Fruit fly (Drosophila melanogaster) whole organism, adult: ENCODE data around the gene CG31898.

Source experiments
- CG11617 ChIP-seq: fragments of 200-800 bp; sonication (Bioruptor generic); optimal IDR thresholded peaks from 2 replicates; lab custom pipeline; 2017; ENCODE audit warnings: mild to moderate bottlenecking, missing biosample characterization, missing genetic modification reagents, missing genetic modification characterization
- CG12768 ChIP-seq: fragments of 200-800 bp; sonication (Bioruptor generic); optimal IDR thresholded peaks from 2 replicates; lab custom pipeline; 2017; ENCODE audit warnings: missing biosample characterization, missing genetic modification characterization, mild to moderate bottlenecking, moderate library complexity, missing genetic modification reagents
- CG14711 ChIP-seq: fragments of 200-800 bp; sonication (Bioruptor generic); optimal IDR thresholded peaks from 2 replicates; lab custom pipeline; 2018; ENCODE audit warnings: missing biosample characterization, mild to moderate bottlenecking, missing genetic modification characterization, moderate library complexity
- CG1620 ChIP-seq: fragments of 200-800 bp; sonication (Bioruptor generic); optimal IDR thresholded peaks from 2 replicates; lab custom pipeline; 2016; ENCODE audit warnings: missing biosample characterization, missing genetic modification characterization
- CG33017 ChIP-seq: fragments of 200-800 bp; sonication (Bioruptor generic); optimal IDR thresholded peaks from 2 replicates; lab custom pipeline; 2018; ENCODE audit warnings: missing biosample characterization, mild to moderate bottlenecking, missing genetic modification characterization, moderate library complexity
- CG5204 ChIP-seq: fragments of 200-800 bp; sonication (Bioruptor generic); optimal IDR thresholded peaks from 2 replicates; lab custom pipeline; 2016; ENCODE audit warnings: missing biosample characterization, missing genetic modification characterization
- CG7045 ChIP-seq: fragments of 200-800 bp; sonication (Bioruptor generic); optimal IDR thresholded peaks from 2 replicates; lab custom pipeline; 2017; ENCODE audit warnings: missing biosample characterization, mild to moderate bottlenecking, missing genetic modification characterization
- CG7101 ChIP-seq: fragments of 200-800 bp; sonication (Bioruptor generic); optimal IDR thresholded peaks from 2 replicates; lab custom pipeline; 2018; ENCODE audit warnings: missing biosample characterization, mild to moderate bottlenecking, missing genetic modification characterization, moderate library complexity
- Clk ChIP-seq: fragments of 200-800 bp; sonication (Bioruptor generic); optimal IDR thresholded peaks from 2 replicates; lab custom pipeline; 2017; ENCODE audit warnings: missing biosample characterization, missing genetic modification characterization
- Crg-1 ChIP-seq: fragments of 200-800 bp; sonication (Bioruptor generic); optimal IDR thresholded peaks from 2 replicates; lab custom pipeline; 2016; ENCODE audit warnings: missing biosample characterization, missing genetic modification characterization
- Hr96 ChIP-seq: fragments of 200-800 bp; sonication (Bioruptor generic); optimal IDR thresholded peaks from 2 replicates; lab custom pipeline; 2016; ENCODE audit warnings: missing biosample characterization, missing genetic modification characterization
- Mnt ChIP-seq: fragments of 200-800 bp; sonication (Bioruptor generic); optimal IDR thresholded peaks from 2 replicates; lab custom pipeline; 2016; ENCODE audit warnings: missing biosample characterization, mild to moderate bottlenecking, missing genetic modification characterization
- bab1 ChIP-seq: fragments of 200-800 bp; sonication (Bioruptor generic); optimal IDR thresholded peaks from 3 replicates; lab custom pipeline; 2019; ENCODE audit warnings: missing biosample characterization, mild to moderate bottlenecking, missing genetic modification characterization, moderate library complexity
- cic ChIP-seq: fragments of 200-800 bp; sonication (Bioruptor generic); optimal IDR thresholded peaks from 2 replicates; lab custom pipeline; 2017; ENCODE audit warnings: missing biosample characterization, mild to moderate bottlenecking, missing genetic modification characterization, moderate library complexity
- cnc ChIP-seq, 2 experiments: fragments of >200 bp; optimal IDR thresholded peaks; 2 replicates each; lab custom pipeline; 2017
- kay ChIP-seq: fragments of 200-800 bp; sonication (Bioruptor generic); peaks from one replicate; lab custom pipeline; 2016; ENCODE audit warnings: missing biosample characterization, missing genetic modification characterization, borderline replicate concordance
- ovo ChIP-seq: fragments of 200-800 bp; sonication (Bioruptor generic); optimal IDR thresholded peaks from 2 replicates; lab custom pipeline; 2016; ENCODE audit warnings: missing biosample characterization, missing genetic modification characterization
- pad ChIP-seq: fragments of 200-800 bp; sonication (Bioruptor generic); optimal IDR thresholded peaks from 3 replicates; lab custom pipeline; 2017; ENCODE audit warnings: missing biosample characterization, missing genetic modification characterization, mild to moderate bottlenecking, moderate library complexity, missing genetic modification reagents
- tj ChIP-seq: fragments of 200-800 bp; sonication (Bioruptor generic); optimal IDR thresholded peaks from 3 replicates; lab custom pipeline; 2017; ENCODE audit warnings: missing biosample characterization, mild to moderate bottlenecking, missing genetic modification characterization, moderate library complexity
- toe ChIP-seq: fragments of 200-800 bp; sonication (Bioruptor generic); optimal IDR thresholded peaks from 2 replicates; lab custom pipeline; 2016; ENCODE audit warnings: missing biosample characterization, missing genetic modification characterization

Gene CG31898

dm6 chr2L:8399863-8400598, at the start of gene CG31898:
TSS of gene CG31898 (plus strand) at chr2L:8400421.
- TF ChIP-seq bab1 (GFP tag; lab: Kevin White, UChicago) (peak; percentile 26), CG33017 (tag; lab: Kevin White, UChicago) (no peak), tj (GFP tag; lab: Kevin White, UChicago) (no peak), cic (GFP tag; lab: Kevin White, UChicago) (peak; percentile 79), ovo (GFP tag; lab: Kevin White, UChicago) (no peak), CG11617 (GFP tag; lab: Kevin White, UChicago) (no peak), pad (GFP tag; lab: Kevin White, UChicago) (no peak)

dm6 chr2L:8350560-8351171, 49.6 kb upstream of the CG31898 start:
- no peak for TF ChIP-seq CG7045 (GFP tag; lab: Kevin White, UChicago)
- peak; percentile 56 for TF ChIP-seq kay (GFP tag; lab: Kevin White, UChicago)
- no peak for TF ChIP-seq cic (GFP tag; lab: Kevin White, UChicago)
- TF ChIP-seq CG1620 (GFP tag; lab: Kevin White, UChicago), result no peak

dm6 chr2L:8351333-8351732, 48.9 kb upstream of the CG31898 start:
- no peak for TF ChIP-seq Mnt (GFP tag; lab: Kevin White, UChicago)
- no peak for TF ChIP-seq Clk (GFP tag; lab: Kevin White, UChicago)
- no peak for TF ChIP-seq bab1 (GFP tag; lab: Kevin White, UChicago)
- TF ChIP-seq Crg-1 (GFP tag; lab: Kevin White, UChicago), result no peak
- no peak for TF ChIP-seq CG7045 (GFP tag; lab: Kevin White, UChicago)
- TF ChIP-seq cic (GFP tag; lab: Kevin White, UChicago), result no peak
- TF ChIP-seq CG14711 (tag; lab: Kevin White, UChicago), result no peak
- TF ChIP-seq pad (GFP tag; lab: Kevin White, UChicago), result no peak
- TF ChIP-seq CG1620 (GFP tag; lab: Kevin White, UChicago), result no peak
- TF ChIP-seq CG12768, result no peak
- TF ChIP-seq ovo (GFP tag; lab: Kevin White, UChicago), result no peak
- TF ChIP-seq CG5204 (GFP tag; lab: Kevin White, UChicago), result no peak

- TF ChIP-seq CG14711 (tag; lab: Kevin White, UChicago), result no peak
- peak; percentile 65 for TF ChIP-seq kay (GFP tag; lab: Kevin White, UChicago)
Measured at dm6 chr2L:8351864-8352263, 48.4 kb upstream of the CG31898 start, which contains the start of gene Mur29B. TSS of gene Mur29B (plus strand) at chr2L:8352187.

- TF ChIP-seq cnc (optimal IDR thresholded peaks at IDR 0.05; lab: Kevin White, UChicago), result no peak
- no peak for TF ChIP-seq ovo (GFP tag; lab: Kevin White, UChicago)
- no peak for TF ChIP-seq bab1 (GFP tag; lab: Kevin White, UChicago)
- no peak for TF ChIP-seq CG1620 (GFP tag; lab: Kevin White, UChicago)
- TF ChIP-seq kay (GFP tag; lab: Kevin White, UChicago), result peak; percentile 38
- no peak for TF ChIP-seq Crg-1 (GFP tag; lab: Kevin White, UChicago)
- TF ChIP-seq CG7045 (GFP tag; lab: Kevin White, UChicago), result no peak
Measured at dm6 chr2L:8355419-8355818, 44.8 kb upstream of the CG31898 start.

dm6 chr2L:8361204-8361952, 38.8 kb upstream of the CG31898 start:
- TF ChIP-seq tj (GFP tag; lab: Kevin White, UChicago) (peak; percentile 34), CG33017 (tag; lab: Kevin White, UChicago) (peak; percentile 34), CG7101 (tag; lab: Kevin White, UChicago) (peak; percentile 64), CG11617 (GFP tag; lab: Kevin White, UChicago) (peak; percentile 68), CG12768 (peak; percentile 12), cnc (optimal IDR thresholded peaks at IDR 0.05; lab: Kevin White, UChicago) (no peak), CG1620 (GFP tag; lab: Kevin White, UChicago) (no peak), cic (GFP tag; lab: Kevin White, UChicago) (peak; percentile 9), CG14711 (tag; lab: Kevin White, UChicago) (peak; percentile 9), ovo (GFP tag; lab: Kevin White, UChicago) (peak; percentile 9), bab1 (GFP tag; lab: Kevin White, UChicago) (peak; percentile 87), pad (GFP tag; lab: Kevin White, UChicago) (peak; percentile 75), toe (GFP tag; lab: Kevin White, UChicago) (peak; percentile 40), Hr96 (GFP tag; lab: Kevin White, UChicago) (peak; percentile 3), Mnt (GFP tag; lab: Kevin White, UChicago) (peak; percentile 67), kay (GFP tag; lab: Kevin White, UChicago) (no peak), CG5204 (GFP tag; lab: Kevin White, UChicago) (peak; percentile 49), Crg-1 (GFP tag; lab: Kevin White, UChicago) (peak; percentile 54), CG7045 (GFP tag; lab: Kevin White, UChicago) (peak; percentile 21), Clk (GFP tag; lab: Kevin White, UChicago) (no peak)
